Fruit fly (Drosophila melanogaster) whole organism, embryonic: ENCODE measurements around the gene CG1463.
A peak's percentile ranks its signal among the peaks of the same experiment; 100 is the strongest.

Source experiments
- Aef1 ChIP-seq: fragments of 200-800 bp; sonication (Bioruptor generic); IDR thresholded peaks from 3 replicates; pipeline ENCODE4 v1.3.6; 2022; ENCODE audit warnings: missing biosample characterization, missing genetic modification characterization
- Atf-2 ChIP-seq: fragments of 200-800 bp; sonication (Bioruptor generic); optimal IDR thresholded peaks from 2 replicates; lab custom pipeline; 2016; ENCODE audit warnings: missing biosample characterization, missing genetic modification characterization
- CG10267 ChIP-seq: fragments of 200-800 bp; sonication (Bioruptor generic); optimal IDR thresholded peaks from 2 replicates; lab custom pipeline; 2018; ENCODE audit warnings: missing biosample characterization, mild to moderate bottlenecking, missing genetic modification characterization, moderate library complexity
- CG10366 ChIP-seq: fragments of 200-800 bp; sonication (Bioruptor generic); IDR thresholded peaks from 2 replicates; pipeline ENCODE4 v1.3.6; 2022; ENCODE audit warnings: missing biosample characterization, missing genetic modification characterization
- CG10959 ChIP-seq: fragments of 200-800 bp; sonication (Bioruptor generic); IDR thresholded peaks from 2 replicates; pipeline ENCODE4 v1.3.6; 2022; ENCODE audit warnings: missing biosample characterization, missing genetic modification characterization
- CG12071 ChIP-seq: fragments of 200-800 bp; sonication (Bioruptor generic); optimal IDR thresholded peaks from 3 replicates; lab custom pipeline; 2018; ENCODE audit warnings: missing biosample characterization, mild to moderate bottlenecking, missing genetic modification characterization
- CG12236 ChIP-seq: fragments of 200-800 bp; sonication (Bioruptor generic); optimal IDR thresholded peaks from 2 replicates; lab custom pipeline; 2016; ENCODE audit warnings: missing biosample characterization, missing genetic modification characterization
- CG12744 ChIP-seq: fragments of 200-800 bp; sonication (Bioruptor generic); optimal IDR thresholded peaks from 2 replicates; lab custom pipeline; 2016; ENCODE audit warnings: missing biosample characterization, missing genetic modification characterization
- CG12769 ChIP-seq: fragments of 200-800 bp; sonication (Bioruptor generic); optimal IDR thresholded peaks from 2 replicates; lab custom pipeline; 2019; ENCODE audit warnings: missing biosample characterization, mild to moderate bottlenecking, missing genetic modification characterization, moderate library complexity
- CG13296 ChIP-seq: fragments of 200-800 bp; sonication (Bioruptor generic); optimal IDR thresholded peaks from 3 replicates; lab custom pipeline; 2018; ENCODE audit warnings: missing biosample characterization, mild to moderate bottlenecking, missing genetic modification characterization
- CG14014 ChIP-seq: fragments of 200-800 bp; sonication (Bioruptor generic); IDR thresholded peaks from 2 replicates; pipeline ENCODE4 v1.3.6; 2022; ENCODE audit warnings: missing biosample characterization, missing genetic modification characterization
- CG17912 ChIP-seq: fragments of 200-800 bp; sonication (Bioruptor generic); optimal IDR thresholded peaks from 2 replicates; lab custom pipeline; 2018; ENCODE audit warnings: missing biosample characterization, mild to moderate bottlenecking, missing genetic modification characterization
- CG18764 ChIP-seq: fragments of 200-800 bp; sonication (Bioruptor generic); optimal IDR thresholded peaks from 3 replicates; lab custom pipeline; 2016; ENCODE audit warnings: missing biosample characterization, missing genetic modification characterization
- CG34224 ChIP-seq: fragments of 200-800 bp; sonication (Bioruptor generic); IDR thresholded peaks from 3 replicates; pipeline ENCODE4 v1.3.6; 2022; ENCODE audit warnings: missing biosample characterization, missing genetic modification characterization; ENCODE audit not compliant: partially characterized antibody
- CG3838 ChIP-seq: fragments of 200-800 bp; sonication (Bioruptor generic); optimal IDR thresholded peaks from 3 replicates; lab custom pipeline; 2016; ENCODE audit warnings: missing biosample characterization, missing genetic modification characterization
- CG3995 ChIP-seq: fragments of 200-800 bp; sonication (Bioruptor generic); optimal IDR thresholded peaks from 3 replicates; lab custom pipeline; 2016; ENCODE audit warnings: missing biosample characterization, missing genetic modification characterization
- CG4424 ChIP-seq: fragments of 200-800 bp; sonication (Bioruptor generic); optimal IDR thresholded peaks from 3 replicates; lab custom pipeline; 2016; ENCODE audit warnings: missing biosample characterization, missing genetic modification characterization
- CG4707 ChIP-seq: fragments of 200-800 bp; sonication (Bioruptor generic); optimal IDR thresholded peaks from 2 replicates; lab custom pipeline; 2018; ENCODE audit warnings: missing biosample characterization, mild to moderate bottlenecking, missing genetic modification characterization, moderate library complexity
- CG6272 ChIP-seq: fragments of 200-800 bp; sonication (Bioruptor generic); IDR thresholded peaks from 2 replicates; pipeline ENCODE4 v1.3.6; 2022; ENCODE audit warnings: missing biosample characterization, missing genetic modification characterization
- CG7556 ChIP-seq: fragments of 200-800 bp; sonication (Bioruptor generic); optimal IDR thresholded peaks from 2 replicates; lab custom pipeline; 2017; ENCODE audit warnings: missing biosample characterization, mild to moderate bottlenecking, missing genetic modification characterization
- CG8359 ChIP-seq: fragments of 200-800 bp; sonication (Bioruptor generic); optimal IDR thresholded peaks from 2 replicates; lab custom pipeline; 2017; ENCODE audit warnings: missing biosample characterization, mild to moderate bottlenecking, missing genetic modification characterization, borderline replicate concordance
- CG9215 ChIP-seq: fragments of 200-800 bp; sonication (Bioruptor generic); IDR thresholded peaks from 2 replicates; pipeline ENCODE4 v1.3.6; 2022; ENCODE audit warnings: missing biosample characterization, missing genetic modification characterization
- CG9817 ChIP-seq: fragments of 200-800 bp; sonication (Bioruptor generic); optimal IDR thresholded peaks from 2 replicates; lab custom pipeline; 2018; ENCODE audit warnings: missing biosample characterization, mild to moderate bottlenecking, missing genetic modification characterization, moderate library complexity
- Doc3 ChIP-seq: fragments of 200-800 bp; sonication (Bioruptor generic); IDR thresholded peaks from 3 replicates; pipeline ENCODE4 v1.3.6; 2022; ENCODE audit warnings: missing biosample characterization, missing genetic modification characterization; ENCODE audit not compliant: partially characterized antibody
- Fer3 ChIP-seq: fragments of 200-800 bp; sonication (Bioruptor generic); optimal IDR thresholded peaks from 2 replicates; lab custom pipeline; 2018; ENCODE audit warnings: missing biosample characterization, mild to moderate bottlenecking, missing genetic modification characterization, moderate library complexity
- GATAe ChIP-seq: fragments of 200-800 bp; sonication (Bioruptor generic); conservative IDR thresholded peaks from 2 replicates; pipeline ENCODE4 v1.3.6; 2022; ENCODE audit warnings: missing biosample characterization, missing genetic modification characterization
- H15 ChIP-seq: fragments of 200-800 bp; sonication (Bioruptor generic); IDR thresholded peaks from 3 replicates; pipeline ENCODE4 v1.3.6; 2022; ENCODE audit warnings: missing biosample characterization, missing genetic modification characterization
- Side ChIP-seq: fragments of 200-800 bp; sonication (Bioruptor generic); optimal IDR thresholded peaks from 2 replicates; lab custom pipeline; 2016; ENCODE audit warnings: missing biosample characterization, missing genetic modification characterization
- Sox102F ChIP-seq: fragments of 200-800 bp; sonication (Bioruptor generic); optimal IDR thresholded peaks from 2 replicates; lab custom pipeline; 2018; ENCODE audit warnings: missing biosample characterization, mild to moderate bottlenecking, missing genetic modification characterization, moderate library complexity
- Taf1 ChIP-seq: fragments of 200-800 bp; sonication (Bioruptor generic); IDR thresholded peaks from 2 replicates; pipeline ENCODE4 v1.3.6; 2022; ENCODE audit warnings: missing biosample characterization, missing genetic modification characterization
- abd-A ChIP-seq: fragments of 200-800 bp; sonication (Bioruptor generic); optimal IDR thresholded peaks from 3 replicates; lab custom pipeline; 2019; ENCODE audit warnings: missing biosample characterization, mild to moderate bottlenecking, missing genetic modification characterization, moderate library complexity
- ato ChIP-seq: fragments of 200-800 bp; sonication (Bioruptor generic); IDR thresholded peaks from 2 replicates; pipeline ENCODE4 v1.3.6; 2022; ENCODE audit warnings: missing biosample characterization, missing genetic modification characterization; ENCODE audit not compliant: partially characterized antibody
- bsh ChIP-seq, 2 experiments: fragments of 200-800 bp; sonication (Bioruptor generic); optimal IDR thresholded peaks; 2 replicates each; lab custom pipeline; 2017 to 2018; ENCODE audit warnings: mild to moderate bottlenecking in 2 of 2, missing biosample characterization in 2 of 2, missing genetic modification characterization in 2 of 2, moderate library complexity in 1 of 2
- danr ChIP-seq: fragments of 200-800 bp; sonication (Bioruptor generic); IDR thresholded peaks from 2 replicates; pipeline ENCODE4 v1.3.6; 2022; ENCODE audit warnings: missing biosample characterization, missing genetic modification characterization
- fd64A ChIP-seq: fragments of 200-800 bp; sonication (Bioruptor generic); optimal IDR thresholded peaks from 3 replicates; lab custom pipeline; 2018; ENCODE audit warnings: missing biosample characterization, mild to moderate bottlenecking, missing genetic modification characterization
- gem ChIP-seq: fragments of 200-800 bp; sonication (Bioruptor generic); optimal IDR thresholded peaks from 2 replicates; lab custom pipeline; 2019; ENCODE audit warnings: missing biosample characterization, mild to moderate bottlenecking, missing genetic modification characterization, moderate library complexity
- gfzf ChIP-seq: fragments of 200-800 bp; sonication (Bioruptor generic); optimal IDR thresholded peaks from 2 replicates; lab custom pipeline; 2016; ENCODE audit warnings: missing biosample characterization, mild to moderate bottlenecking, missing genetic modification characterization, moderate library complexity
- hkb ChIP-seq, 2 experiments: fragments of 200-800 bp in 1 of 2; fragments of >200 bp in 1 of 2; sonication (Bioruptor generic) in 1 of 2; IDR thresholded peaks in 1 of 2; optimal IDR thresholded peaks in 1 of 2; 2 replicates each; pipeline versions ENCODE4 v1.3.6 to Lab custom; 2017 to 2022; ENCODE audit warnings: missing biosample characterization in 1 of 2, missing genetic modification characterization in 1 of 2
- kah ChIP-seq: fragments of 200-800 bp; sonication (Bioruptor generic); optimal IDR thresholded peaks from 2 replicates; lab custom pipeline; 2018; ENCODE audit warnings: missing biosample characterization, mild to moderate bottlenecking, missing genetic modification characterization
- maf-S ChIP-seq: fragments of 200-800 bp; sonication (Bioruptor generic); optimal IDR thresholded peaks from 2 replicates; lab custom pipeline; 2016; ENCODE audit warnings: missing biosample characterization, missing genetic modification characterization
- oc ChIP-seq: fragments of 200-800 bp; sonication (Bioruptor generic); optimal IDR thresholded peaks from 2 replicates; lab custom pipeline; 2018; ENCODE audit warnings: missing biosample characterization, mild to moderate bottlenecking, missing genetic modification characterization, moderate library complexity
- otp ChIP-seq: fragments of 200-800 bp; sonication (Bioruptor generic); IDR thresholded peaks from 3 replicates; pipeline ENCODE4, ENCODE4 v1.3.6; 2022; ENCODE audit warnings: missing biosample characterization, missing genetic modification characterization
- ranshi ChIP-seq: fragments of 200-800 bp; sonication (Bioruptor generic); IDR thresholded peaks from 2 replicates; pipeline ENCODE4 v1.3.6; 2022; ENCODE audit warnings: missing biosample characterization, missing genetic modification characterization
- row ChIP-seq: fragments of 200-800 bp; sonication (Bioruptor generic); IDR thresholded peaks from 3 replicates; pipeline ENCODE4 v1.3.6; 2022; ENCODE audit warnings: missing biosample characterization, missing genetic modification characterization
- sens-2 ChIP-seq: fragments of 200-800 bp; sonication (Bioruptor generic); IDR thresholded peaks from 2 replicates; pipeline ENCODE4 v1.3.6; 2022; ENCODE audit warnings: missing biosample characterization, missing genetic modification characterization
- tin ChIP-seq: fragments of 200-800 bp; sonication (Bioruptor generic); optimal IDR thresholded peaks from 3 replicates; lab custom pipeline; 2016; ENCODE audit warnings: missing biosample characterization, missing genetic modification characterization
- trh ChIP-seq: fragments of 200-800 bp; sonication (Bioruptor generic); optimal IDR thresholded peaks from 2 replicates; lab custom pipeline; 2016; ENCODE audit warnings: missing biosample characterization, missing genetic modification characterization
- usp ChIP-seq: fragments of >200 bp; optimal IDR thresholded peaks from 2 replicates; lab custom pipeline; 2017; ENCODE audit warnings: missing biosample characterization, missing genetic modification characterization
- zen ChIP-seq: fragments of 200-800 bp; sonication (Bioruptor generic); optimal IDR thresholded peaks from 3 replicates; lab custom pipeline; 2018; ENCODE audit warnings: missing biosample characterization, mild to moderate bottlenecking, missing genetic modification characterization, moderate library complexity

Gene CG1463

dm6 chrX:12591223-12592120, 20.0 kb downstream of the CG1463 start (continued):
- TF ChIP-seq Side (GFP tag; lab: Kevin White, UChicago): peak; percentile 3
- TF ChIP-seq fd64A (GFP tag; lab: Kevin White, UChicago): peak; percentile 47
- no peak for TF ChIP-seq Aef1 (GFP tag; lab: Robert Waterston, UW)
- TF ChIP-seq ranshi (GFP tag; lab: Robert Waterston, UW): no peak
- no peak for TF ChIP-seq zen (tag; lab: Kevin White, UChicago)
- no peak for TF ChIP-seq maf-S (GFP tag; lab: Kevin White, UChicago)
- TF ChIP-seq CG4707 (GFP tag; lab: Kevin White, UChicago): peak; percentile 89
- TF ChIP-seq gfzf (GFP tag; lab: Kevin White, UChicago): no peak
- no peak for TF ChIP-seq abd-A (tag; lab: Kevin White, UChicago)
- no peak for TF ChIP-seq H15
- no peak for TF ChIP-seq CG13296 (GFP tag; lab: Kevin White, UChicago)
- TF ChIP-seq gem (tag; lab: Kevin White, UChicago): peak; percentile 70
- TF ChIP-seq Sox102F (GFP tag; lab: Kevin White, UChicago): peak; percentile 40
- TF ChIP-seq Taf1 (GFP tag; lab: Robert Waterston, UW): no peak
- no peak for TF ChIP-seq GATAe
- no peak for TF ChIP-seq hkb (optimal IDR thresholded peaks at IDR 0.05; lab: Kevin White, UChicago)
- TF ChIP-seq hkb (GFP tag; IDR thresholded peaks at IDR 0.05; lab: Robert Waterston, UW): no peak
- TF ChIP-seq sens-2 (GFP tag; lab: Robert Waterston, UW): no peak
- peak; percentile 46 for TF ChIP-seq tin (GFP tag; lab: Kevin White, UChicago)
- TF ChIP-seq Fer3 (tag; lab: Kevin White, UChicago): peak; percentile 32
- no peak for TF ChIP-seq danr (GFP tag; lab: Robert Waterston, UW)
- TF ChIP-seq trh (GFP tag; lab: Kevin White, UChicago): no peak
- TF ChIP-seq usp (GFP tag; lab: Kevin White, UChicago): no peak
- TF ChIP-seq CG9817 (tag; lab: Kevin White, UChicago): no peak
- no peak for TF ChIP-seq CG12744 (GFP tag; lab: Kevin White, UChicago)
- peak; percentile 23 for TF ChIP-seq CG12236 (GFP tag; lab: Kevin White, UChicago)
- TF ChIP-seq otp (GFP tag; lab: Robert Waterston, UW): no peak
- 0 out of 2 replicates have a peak, but pooled peaks have one; percentile 12 for TF ChIP-seq CG14014
- TF ChIP-seq CG6272 (GFP tag; lab: Robert Waterston, UW): no peak
- no peak for TF ChIP-seq CG9215 (GFP tag; lab: Robert Waterston, UW)
- TF ChIP-seq row: peak; percentile 77
- peak; percentile 53 for TF ChIP-seq Atf-2 (GFP tag; lab: Kevin White, UChicago)
- TF ChIP-seq CG3838: no peak
- no peak for TF ChIP-seq ato (GFP tag; lab: Robert Waterston, UW)
- TF ChIP-seq CG34224 (GFP tag; lab: Robert Waterston, UW): no peak
- no peak for TF ChIP-seq CG12071 (GFP tag; lab: Kevin White, UChicago)
- peak; percentile 3 for TF ChIP-seq oc
- TF ChIP-seq CG3995 (GFP tag; lab: Kevin White, UChicago): no peak
- peak; percentile 38 for TF ChIP-seq CG4424
- no peak for TF ChIP-seq Doc3 (GFP tag; lab: Robert Waterston, UW)
- peak; percentile 32 for TF ChIP-seq CG10267
- no peak for TF ChIP-seq CG17912
- TF ChIP-seq CG10959 (GFP tag; lab: Robert Waterston, UW): no peak
- peak; percentile 62 for TF ChIP-seq CG12769
- TF ChIP-seq CG10366 (GFP tag; lab: Robert Waterston, UW): no peak
- TF ChIP-seq CG7556 (GFP tag; lab: Kevin White, UChicago): peak; percentile 69
- TF ChIP-seq CG8359 (GFP tag; lab: Kevin White, UChicago): no peak
- TF ChIP-seq CG18764 (GFP tag; lab: Kevin White, UChicago): no peak
- TF ChIP-seq kah (GFP tag; lab: Kevin White, UChicago): no peak
- peak; percentile 39 to 62 for TF ChIP-seq bsh (GFP tag; optimal IDR thresholded peaks at IDR 0.05; lab: Kevin White, UChicago)
